Worm (Caenorhabditis elegans) whole organism, L4 larva: ENCODE results near the gene tbc-7.

ENCODE experiments used
- R02D3.7 ChIP-seq: fragments of 150-350 bp; sonication (generic microtip); optimal IDR thresholded peaks from 3 replicates; lab custom pipeline; 2014; ENCODE audit warnings: missing biosample characterization, missing genetic modification characterization
- Y48G9A.11 ChIP-seq: fragments of 200-800 bp; sonication (Bioruptor generic); IDR thresholded peaks from 2 replicates; pipeline ENCODE4 v1.3.6; 2022; ENCODE audit warnings: missing genetic modification reagents, missing genetic modification characterization, missing compliant biosample characterization
- ceh-32 ChIP-seq: sonication (generic microtip); optimal IDR thresholded peaks from 2 replicates; lab custom pipeline; 2016; ENCODE audit warnings: mild to moderate bottlenecking, missing genetic modification characterization, missing compliant biosample characterization; ENCODE audit not compliant: poor library complexity
- ctbp-1 ChIP-seq: fragments of 200-800 bp; sonication (Bioruptor generic); IDR thresholded peaks from 2 replicates; pipeline ENCODE4 v1.3.6; 2022; ENCODE audit warnings: missing genetic modification reagents, missing genetic modification characterization, missing compliant biosample characterization
- daf-16 ChIP-seq, 3 experiments: sonication (generic microtip); optimal IDR thresholded peaks; 2 replicates each; lab custom pipeline; 2016 to 2017; ENCODE audit warnings: missing genetic modification characterization in 3 of 3, missing genetic modification reagents in 3 of 3, mild to moderate bottlenecking in 2 of 3, missing compliant biosample characterization in 2 of 3, missing biosample characterization in 1 of 3, moderate library complexity in 1 of 3
- gei-8 ChIP-seq: fragments of 200-800 bp; sonication (Bioruptor generic); optimal IDR thresholded peaks from 2 replicates; lab custom pipeline; 2018; ENCODE audit warnings: mild to moderate bottlenecking, missing genetic modification characterization, missing compliant biosample characterization
- hmg-1.1 ChIP-seq: fragments of 200-800 bp; sonication (Bioruptor generic); IDR thresholded peaks from 2 replicates; pipeline ENCODE4 v1.3.6; 2022; ENCODE audit warnings: missing genetic modification reagents, missing genetic modification characterization, missing compliant biosample characterization
- jun-1 ChIP-seq: fragments of 150-350 bp; optimal IDR thresholded peaks from 2 replicates; lab custom pipeline; 2014; ENCODE audit warnings: missing biosample characterization, missing genetic modification reagents, missing genetic modification characterization
- lin-1 ChIP-seq: fragments of 200-800 bp; sonication (Bioruptor generic); IDR thresholded peaks from 2 replicates; pipeline ENCODE4 v1.3.6; 2022; ENCODE audit warnings: missing genetic modification reagents, missing genetic modification characterization, missing compliant biosample characterization
- nhr-11 ChIP-seq: fragments of 150-350 bp; optimal IDR thresholded peaks from 2 replicates; lab custom pipeline; 2014; ENCODE audit warnings: missing biosample characterization, missing genetic modification characterization
- rbr-2 ChIP-seq: sonication (generic microtip); optimal IDR thresholded peaks from 2 replicates; lab custom pipeline; 2016; ENCODE audit warnings: missing genotype, missing genetic modification characterization, missing compliant biosample characterization

- TF ChIP-seq daf-16 (GFP tag; optimal IDR thresholded peaks at IDR 0.05; lab: Kevin White, UChicago) (no peak), daf-16 (tag; optimal IDR thresholded peaks at IDR 0.05; lab: Kevin White, UChicago) (peak; percentile 2), lin-1 (GFP tag; lab: Robert Waterston, UW) (no peak), nhr-11 (tag; lab: Kevin White, UChicago) (no peak), Y48G9A.11 (no peak), ctbp-1 (GFP tag; lab: Robert Waterston, UW) (no peak), hmg-1.1 (0 out of 2 replicates have a peak, but pooled peaks have one; percentile 17), ceh-32 (tag; lab: Kevin White, UChicago) (no peak), rbr-2 (tag; lab: Kevin White, UChicago) (no peak), jun-1 (tag; lab: Kevin White, UChicago) (no peak), gei-8 (no peak), R02D3.7 (tag; lab: Kevin White, UChicago) (no peak)
Measured at ce11 chrX:5116816-5117459, 17.1 kb upstream of the tbc-7 start, which contains the start of gene apl-1.
